Fruit fly (Drosophila melanogaster): ENCODE results near the gene CG13287.

The CG13287 gene

DNA sequence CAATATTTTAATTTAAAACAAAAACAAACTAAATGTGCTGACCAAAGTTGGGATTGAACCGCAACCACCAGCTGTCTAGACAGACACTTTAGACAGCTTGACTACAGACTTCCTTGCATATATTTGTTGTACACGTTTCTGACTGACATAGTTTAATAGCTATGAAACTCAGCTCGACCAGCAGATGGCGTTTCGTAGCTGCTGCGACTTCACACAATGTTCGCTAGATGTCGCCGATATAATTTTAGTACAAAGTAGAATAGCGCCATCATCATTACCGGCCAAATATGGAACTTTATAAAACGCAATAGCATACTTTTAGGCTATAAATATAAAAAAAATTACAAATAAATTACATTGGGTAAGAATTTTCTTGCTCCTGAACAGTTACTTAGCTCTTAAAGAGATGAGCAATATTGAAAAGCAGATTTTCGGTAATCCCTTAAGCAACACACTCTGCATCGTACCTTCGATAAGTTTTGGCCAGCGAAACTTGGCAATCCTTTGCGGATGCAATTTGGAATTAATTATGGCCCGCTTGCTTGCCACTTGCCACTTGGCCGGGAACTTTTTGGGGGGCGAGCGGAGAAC is 12.4 kb upstream of the CG13287 start:
- no peak for TF ChIP-seq achi (GFP tag; optimal IDR thresholded peaks at IDR 0.05)
- no peak for TF ChIP-seq CG10631 (GFP tag; optimal IDR thresholded peaks at IDR 0.05)
- peak; percentile 88 for TF ChIP-seq cyc (GFP tag; optimal IDR thresholded peaks at IDR 0.05)
- TF ChIP-seq eg (GFP tag; IDR thresholded peaks at IDR 0.05): peak; percentile 12; the same call in 1 of the 3 replicates
- no peak for TF ChIP-seq Lpt (GFP tag; optimal IDR thresholded peaks at IDR 0.05)
- no peak for TF ChIP-seq spab (GFP tag; optimal IDR thresholded peaks at IDR 0.05)
- TF ChIP-seq dsx (GFP tag; optimal IDR thresholded peaks at IDR 0.05; ENCODE audit: poor library complexity, severe bottlenecking): no peak
- TF ChIP-seq Smox (GFP tag; optimal IDR thresholded peaks at IDR 0.05): peak; percentile 35
- TF ChIP-seq Met (GFP tag; optimal IDR thresholded peaks at IDR 0.05): peak; percentile 58
- no peak for TF ChIP-seq Ets21C (GFP tag; optimal IDR thresholded peaks at IDR 0.05)
- TF ChIP-seq CG6808 (GFP tag; optimal IDR thresholded peaks at IDR 0.05): peak; percentile 19
- TF ChIP-seq CG11902 (GFP tag; optimal IDR thresholded peaks at IDR 0.05): peak; percentile 51
- peak; percentile 63 for TF ChIP-seq Hr39 (GFP tag; optimal IDR thresholded peaks at IDR 0.05)
- no peak for TF ChIP-seq CG9139 (GFP tag; optimal IDR thresholded peaks at IDR 0.05)
- peak; percentile 34 for TF ChIP-seq OdsH (GFP tag; optimal IDR thresholded peaks at IDR 0.05)
- TF ChIP-seq CG31627 (GFP tag; optimal IDR thresholded peaks at IDR 0.05): peak; percentile 66
- TF ChIP-seq pdm3 (GFP tag; optimal IDR thresholded peaks at IDR 0.05): peak; percentile 8
- TF ChIP-seq svp (GFP tag): peak; percentile 57
- TF ChIP-seq Sox14 (GFP tag; optimal IDR thresholded peaks at IDR 0.05): peak; percentile 7
- peak; percentile 15 for TF ChIP-seq Sox15 (GFP tag; optimal IDR thresholded peaks at IDR 0.05)
- peak; percentile 67 for TF ChIP-seq CG3919 (GFP tag; optimal IDR thresholded peaks at IDR 0.05)
- no peak for TF ChIP-seq fkh (GFP tag; optimal IDR thresholded peaks at IDR 0.05)
- TF ChIP-seq acj6 (GFP tag; optimal IDR thresholded peaks at IDR 0.05): peak; percentile 12
- peak; percentile 27 for TF ChIP-seq CG7368 (GFP tag; optimal IDR thresholded peaks at IDR 0.05)
- TF ChIP-seq fd85E (GFP tag; optimal IDR thresholded peaks at IDR 0.05): no peak
- TF ChIP-seq topi (GFP tag; optimal IDR thresholded peaks at IDR 0.05): no peak

DNA sequence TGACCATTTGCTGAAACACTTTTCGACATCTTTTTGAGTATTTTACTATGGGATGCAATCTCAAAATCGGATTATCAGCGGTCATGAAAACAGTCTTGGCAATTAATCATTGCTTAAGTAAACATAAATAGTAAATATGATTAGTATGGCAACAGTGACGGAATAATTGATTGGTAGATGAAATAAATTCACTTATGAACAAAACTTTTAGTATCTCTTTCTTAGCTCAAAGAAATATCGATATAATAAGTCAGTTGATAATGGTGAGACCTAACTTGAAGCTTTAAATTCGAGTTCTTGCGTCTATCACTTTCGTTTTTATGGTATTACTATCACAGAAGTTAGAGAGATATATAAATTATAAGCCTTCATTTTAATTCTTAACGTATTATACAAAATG is 10.9 kb upstream of the CG13287 start, which contains the start of gene CG5568:
TSS of gene CG5568 (plus strand) at position 301 of the 400 bp plus-strand sequence.
- TF ChIP-seq CG32006 (GFP tag; optimal IDR thresholded peaks at IDR 0.05) (no peak), Eip75B (GFP tag; optimal IDR thresholded peaks at IDR 0.05) (no peak), topi (GFP tag; optimal IDR thresholded peaks at IDR 0.05) (no peak), CG6163 (GFP tag; IDR thresholded peaks at IDR 0.05) (no peak), eg (GFP tag; IDR thresholded peaks at IDR 0.05) (no peak), acj6 (GFP tag; optimal IDR thresholded peaks at IDR 0.05) (no peak), CG10631 (GFP tag; optimal IDR thresholded peaks at IDR 0.05) (no peak), cyc (GFP tag; optimal IDR thresholded peaks at IDR 0.05) (no peak), vri (GFP tag; optimal IDR thresholded peaks at IDR 0.05) (no peak), Sox15 (GFP tag; optimal IDR thresholded peaks at IDR 0.05) (no peak), CG4318 (GFP tag; optimal IDR thresholded peaks at IDR 0.05) (no peak), OdsH (GFP tag; optimal IDR thresholded peaks at IDR 0.05) (no peak), spab (GFP tag; optimal IDR thresholded peaks at IDR 0.05) (no peak), CG11294 (GFP tag; IDR thresholded peaks at IDR 0.05) (no peak), CG6854 (GFP tag; optimal IDR thresholded peaks at IDR 0.05) (no peak), CG11762 (GFP tag; optimal IDR thresholded peaks at IDR 0.05; ENCODE audit: insufficient read depth) (no peak), CG34406 (GFP tag; optimal IDR thresholded peaks at IDR 0.05) (no peak), Hr39 (GFP tag; optimal IDR thresholded peaks at IDR 0.05) (no peak)

DNA sequence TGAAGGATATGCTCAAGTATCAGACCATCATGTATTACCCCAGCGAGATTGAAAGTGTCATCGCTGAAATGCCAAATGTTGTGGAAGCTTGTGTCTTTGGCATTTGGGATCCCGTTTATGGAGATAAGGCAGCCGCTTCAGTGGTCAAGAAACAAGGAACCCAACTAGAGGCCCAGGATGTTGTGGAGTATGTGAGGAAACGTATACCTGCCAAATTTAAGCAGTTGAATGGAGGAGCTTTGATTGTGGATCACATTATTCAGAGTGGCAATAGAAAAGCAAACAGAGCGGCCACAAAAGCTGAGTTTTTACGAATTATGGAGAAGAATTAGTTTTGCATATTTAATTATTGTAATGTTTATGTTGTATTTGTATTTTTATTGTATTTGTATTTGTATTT is 9.1 kb upstream of the CG13287 start, which contains the start of gene CG18586:
TSS of gene CG18586 (plus strand) at position 301 of the 400 bp plus-strand sequence.
- TF ChIP-seq CG11902 (GFP tag; optimal IDR thresholded peaks at IDR 0.05) (no peak), CG6163 (GFP tag; IDR thresholded peaks at IDR 0.05) (no peak), CG6276 (GFP tag; optimal IDR thresholded peaks at IDR 0.05) (no peak), Sox14 (GFP tag; optimal IDR thresholded peaks at IDR 0.05) (no peak), acj6 (GFP tag; optimal IDR thresholded peaks at IDR 0.05) (no peak), CG6854 (GFP tag; optimal IDR thresholded peaks at IDR 0.05) (no peak), CG11294 (GFP tag; IDR thresholded peaks at IDR 0.05) (no peak), Hr39 (GFP tag; optimal IDR thresholded peaks at IDR 0.05) (no peak), salr (GFP tag; optimal IDR thresholded peaks at IDR 0.05) (no peak), CG1621 (tag; optimal IDR thresholded peaks at IDR 0.05) (no peak), CG6792 (GFP tag; optimal IDR thresholded peaks at IDR 0.05) (no peak)
